Worm (Caenorhabditis elegans) whole organism, young adult: ENCODE measurements around the gene Y43B11AR.1.
A peak's percentile ranks its signal among the peaks of the same experiment; 100 is the strongest.

Source experiments
- Y67H2A.10 ChIP-seq: fragments of 200-800 bp; sonication (Bioruptor generic); conservative IDR thresholded peaks from 2 replicates; pipeline ENCODE4 v1.3.6; 2022; ENCODE audit warnings: missing genetic modification reagents, missing genetic modification characterization, missing compliant biosample characterization
- akir-1 ChIP-seq: fragments of 200-800 bp; sonication (Bioruptor generic); optimal IDR thresholded peaks from 2 replicates; lab custom pipeline; 2018; ENCODE audit warnings: mild to moderate bottlenecking, missing genetic modification characterization, moderate library complexity, missing compliant biosample characterization
- ceh-100 ChIP-seq: fragments of 200-800 bp; sonication (Bioruptor generic); IDR thresholded peaks from 2 replicates; pipeline ENCODE4 v1.3.6; 2022; ENCODE audit warnings: missing genetic modification reagents, missing genetic modification characterization, missing compliant biosample characterization
- ceh-40 ChIP-seq: fragments of 200-800 bp; sonication (Bioruptor generic); IDR thresholded peaks from 2 replicates; pipeline ENCODE4 v1.3.6; 2022; ENCODE audit warnings: missing genetic modification characterization, missing compliant biosample characterization
- ceh-58 ChIP-seq: fragments of 200-800 bp; sonication (Bioruptor generic); IDR thresholded peaks from 2 replicates; pipeline ENCODE4 v1.3.6; 2022; ENCODE audit warnings: missing genetic modification characterization, missing compliant biosample characterization
- die-1 ChIP-seq: sonication (generic microtip); optimal IDR thresholded peaks from 2 replicates; lab custom pipeline; 2016; ENCODE audit warnings: missing genotype, mild to moderate bottlenecking, missing genetic modification characterization, missing compliant biosample characterization
- efl-1 ChIP-seq: fragments of 150-350 bp; optimal IDR thresholded peaks from 2 replicates; lab custom pipeline; 2014; ENCODE audit warnings: missing biosample characterization, missing genetic modification reagents, missing genetic modification characterization
- egrh-3 ChIP-seq: fragments of 200-800 bp; sonication (Bioruptor generic); IDR thresholded peaks from 2 replicates; pipeline ENCODE4 v1.3.6; 2022; ENCODE audit warnings: missing genetic modification reagents, missing genetic modification characterization, missing compliant biosample characterization
- lin-40 ChIP-seq: sonication (generic microtip); optimal IDR thresholded peaks from 2 replicates; lab custom pipeline; 2016; ENCODE audit warnings: missing genetic modification characterization, mild to moderate bottlenecking, missing compliant biosample characterization, missing genotype, missing genetic modification reagents
- madf-8 ChIP-seq: fragments of 200-800 bp; sonication (Bioruptor generic); conservative IDR thresholded peaks from 2 replicates; pipeline ENCODE4 v1.3.6; 2022; ENCODE audit warnings: missing genetic modification reagents, missing genetic modification characterization, missing compliant biosample characterization
- snpc-3.4 ChIP-seq: sonication (generic microtip); optimal IDR thresholded peaks from 2 replicates; lab custom pipeline; 2017; ENCODE audit warnings: missing genetic modification characterization, mild to moderate bottlenecking, missing compliant biosample characterization, antibody characterized with exemption, moderate library complexity, missing genotype, missing genetic modification reagents
- unc-62 ChIP-seq: fragments of 150-350 bp; optimal IDR thresholded peaks from 2 replicates; lab custom pipeline; 2014; ENCODE audit warnings: missing biosample characterization, missing genetic modification reagents, missing genetic modification characterization

DNA sequence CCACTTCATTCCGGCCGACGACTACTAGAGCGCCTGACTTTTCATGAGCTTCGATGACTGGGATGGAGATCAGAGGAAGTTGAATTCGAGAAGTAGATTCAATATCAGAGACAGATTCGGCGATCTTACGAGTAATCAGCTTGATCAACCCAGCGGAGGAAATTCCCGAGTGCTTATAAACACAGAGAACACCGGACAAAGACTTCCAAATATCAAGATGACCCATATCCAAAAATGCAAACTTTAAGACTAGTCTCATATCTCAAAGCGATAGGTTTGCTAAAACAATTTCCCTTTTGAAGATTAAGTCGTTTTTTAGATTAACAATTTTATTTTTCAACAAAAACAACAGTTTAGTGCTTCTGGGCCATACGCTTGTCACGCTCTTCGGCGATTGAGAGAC lies 2.1 kb downstream of the Y43B11AR.1 start, which contains the start of gene Y43B11AR.3:
- TF ChIP-seq akir-1 (GFP tag; lab: Kevin White, UChicago) (no peak), egrh-3 (GFP tag; lab: Robert Waterston, UW) (no peak), efl-1 (peak; percentile 46), ceh-58 (GFP tag; lab: Robert Waterston, UW) (peak; percentile 90), snpc-3.4 (peak; percentile 90), lin-40 (no peak), Y67H2A.10 (no peak), ceh-100 (peak; percentile 82), madf-8 (peak; percentile 46), die-1 (tag; lab: Kevin White, UChicago) (peak; percentile 76), unc-62 (GFP tag; lab: Kevin White, UChicago) (no peak), ceh-40 (peak; percentile 64; the same call in 1 of the 2 replicates)
